Worm (Caenorhabditis elegans) whole organism, midembryonic: ENCODE measurements around the gene C31E10.5.

Experiments
- T22C8.4 ChIP-seq: fragments of 200-800 bp; sonication (Bioruptor generic); IDR thresholded peaks from 2 replicates; pipeline ENCODE4 v1.3.6; 2022; ENCODE audit warnings: missing genetic modification characterization, missing compliant biosample characterization
- cog-1 ChIP-seq: sonication (generic microtip); optimal IDR thresholded peaks from 2 replicates; lab custom pipeline; 2016; ENCODE audit warnings: missing genetic modification characterization, missing compliant biosample characterization
- flt-1 ChIP-seq: fragments of 200-800 bp; sonication (Bioruptor generic); IDR thresholded peaks from 2 replicates; pipeline ENCODE4 v1.3.6; 2022; ENCODE audit warnings: missing genetic modification characterization, missing compliant biosample characterization
- klf-2 ChIP-seq: fragments of 200-800 bp; sonication (Bioruptor generic); conservative IDR thresholded peaks from 2 replicates; pipeline ENCODE4 v1.3.6; 2022; ENCODE audit warnings: missing genetic modification reagents, missing genetic modification characterization, missing compliant biosample characterization
- med-1 ChIP-seq: sonication (generic microtip); optimal IDR thresholded peaks from 2 replicates; lab custom pipeline; 2017; ENCODE audit warnings: missing genetic modification characterization, mild to moderate bottlenecking, missing compliant biosample characterization, antibody characterized with exemption, missing genetic modification reagents; ENCODE audit not compliant: insufficient read depth
- ref-1 ChIP-seq: fragments of 200-800 bp; sonication (Bioruptor generic); conservative IDR thresholded peaks from 2 replicates; pipeline ENCODE4 v1.3.6; 2022; ENCODE audit warnings: missing genetic modification reagents, missing genetic modification characterization, missing compliant biosample characterization
- tab-1 ChIP-seq: fragments of 200-800 bp; sonication (Bioruptor generic); IDR thresholded peaks from 2 replicates; pipeline ENCODE4 v1.3.6; 2022; ENCODE audit warnings: missing genetic modification characterization, missing compliant biosample characterization
- ztf-23 ChIP-seq: fragments of 200-800 bp; sonication (Bioruptor generic); IDR thresholded peaks from 2 replicates; pipeline ENCODE4 v1.3.6; 2022; ENCODE audit warnings: missing genetic modification reagents, missing genetic modification characterization, missing compliant biosample characterization

ce11 chrX:14029392-14029791 is 33.8 kb upstream of the C31E10.5 start:
- no peak for TF ChIP-seq ref-1
- TF ChIP-seq T22C8.4 (GFP tag; lab: Robert Waterston, UW) = no peak
- TF ChIP-seq flt-1 (GFP tag; lab: Robert Waterston, UW) = no peak
- TF ChIP-seq ztf-23 (GFP tag; lab: Robert Waterston, UW) = no peak
- no peak for TF ChIP-seq cog-1 (tag; lab: Kevin White, UChicago)
- no peak for TF ChIP-seq tab-1 (GFP tag; lab: Robert Waterston, UW)
- TF ChIP-seq klf-2 (GFP tag; lab: Robert Waterston, UW) = no peak
- TF ChIP-seq med-1 = no peak
